Fruit fly (Drosophila melanogaster) whole organism, prepupa: ENCODE data around the gene CG4497.

Experiments
- CG10669 ChIP-seq: fragments of 200-800 bp; sonication (Bioruptor generic); optimal IDR thresholded peaks from 3 replicates; lab custom pipeline; 2018; ENCODE audit warnings: missing biosample characterization, mild to moderate bottlenecking, missing genetic modification characterization, moderate library complexity
- CG16779 ChIP-seq: fragments of 200-800 bp; sonication (Bioruptor generic); optimal IDR thresholded peaks from 3 replicates; lab custom pipeline; 2017; ENCODE audit warnings: missing biosample characterization, mild to moderate bottlenecking, missing genetic modification characterization
- Smox ChIP-seq: fragments of 200-800 bp; sonication (Bioruptor generic); optimal IDR thresholded peaks from 3 replicates; lab custom pipeline; 2016; ENCODE audit warnings: missing biosample characterization, missing genetic modification characterization
- acj6 ChIP-seq: fragments of 200-800 bp; sonication (Bioruptor generic); optimal IDR thresholded peaks from 3 replicates; lab custom pipeline; 2016; ENCODE audit warnings: missing biosample characterization, missing genetic modification characterization

- no peak for TF ChIP-seq CG10669 (GFP tag; lab: Kevin White, UChicago)
- TF ChIP-seq acj6 (GFP tag; lab: Kevin White, UChicago) = no peak
- no peak for TF ChIP-seq Smox (GFP tag; lab: Kevin White, UChicago)
- no peak for TF ChIP-seq CG16779 (tag; lab: Kevin White, UChicago)
These were observed 36.9 kb downstream of the CG4497 start, which contains the start of gene Pvf3 for dm6 chr2L:7157456-7157855.
